Worm (Caenorhabditis elegans) whole organism, mixed stage, embryonic: ENCODE data around the gene Y26G10.6.

Experiments
- nhr-12 ChIP-seq: fragments of 150-350 bp; optimal IDR thresholded peaks from 2 replicates; lab custom pipeline; 2014; ENCODE audit warnings: missing biosample characterization, missing genetic modification characterization
- nhr-28 ChIP-seq: fragments of 150-350 bp; optimal IDR thresholded peaks from 2 replicates; lab custom pipeline; 2014; ENCODE audit warnings: missing biosample characterization, missing genetic modification characterization
- pha-4 ChIP-seq: fragments of 150-350 bp; optimal IDR thresholded peaks from 2 replicates; lab custom pipeline; 2018; ENCODE audit warnings: missing biosample characterization, missing genetic modification reagents, missing genetic modification characterization

DNA sequence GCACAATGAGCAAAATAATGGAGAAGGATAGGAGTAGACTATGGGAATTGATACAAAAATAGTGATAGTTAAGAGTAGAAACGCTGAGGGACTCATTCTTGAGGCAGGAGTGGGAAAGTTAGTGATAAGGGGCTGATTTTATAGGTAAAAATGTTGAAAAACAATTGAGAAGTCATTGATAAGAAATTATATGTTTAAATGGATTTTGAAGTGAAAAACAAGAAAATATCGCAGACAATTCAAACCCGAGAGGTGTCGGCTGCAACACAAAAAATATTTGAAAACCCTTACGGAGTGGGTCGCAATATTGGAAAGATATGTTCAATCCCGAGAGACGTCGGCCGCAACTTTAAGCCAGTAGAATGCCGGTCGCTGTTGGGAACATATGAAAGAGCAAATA, 3.0 kb upstream of the Y26G10.6 start, which contains the start of gene spp-29:
- TF ChIP-seq nhr-12 (tag; lab: Kevin White, UChicago) (no peak), nhr-28 (no peak), pha-4 (no peak)
